Worm (Caenorhabditis elegans): Measurements from ENCODE around the gene gst-39.

gst-39 gene

DNA sequence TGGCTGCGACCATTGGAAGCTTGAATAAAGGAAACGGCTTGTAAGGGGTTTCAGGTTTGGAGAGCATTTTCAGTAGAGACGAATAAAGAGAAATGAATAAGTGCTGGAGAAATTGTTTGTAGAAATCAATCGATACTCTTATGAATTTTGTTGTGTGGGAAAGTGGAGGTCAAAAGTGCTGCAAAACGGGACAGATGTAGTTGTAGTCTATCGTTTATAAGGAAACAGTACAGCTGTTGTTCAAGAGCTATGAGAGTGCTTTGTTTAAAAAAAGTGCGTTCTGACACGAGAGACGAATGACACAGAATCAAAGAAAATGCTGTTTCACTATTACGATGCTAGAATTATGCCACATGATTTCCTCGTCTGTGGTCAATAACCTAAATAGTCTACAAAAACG, 41.2 kb downstream of the gst-39 start, which contains the start of gene Y53F4B.62:
Gene Y53F4B.62 (minus strand): TSS at position 101 of the 400 bp plus-strand sequence.
- no peak for TF ChIP-seq mep-1 (tag; optimal IDR thresholded peaks at IDR 0.05)
- TF ChIP-seq nhr-2 (tag; optimal IDR thresholded peaks at IDR 0.05) = no peak
- no peak for TF ChIP-seq lsy-2 (tag; optimal IDR thresholded peaks at IDR 0.05)
- TF ChIP-seq nhr-28 (tag; optimal IDR thresholded peaks at IDR 0.05) = no peak
- no peak for TF ChIP-seq mls-2 (tag; optimal IDR thresholded peaks at IDR 0.05)

DNA sequence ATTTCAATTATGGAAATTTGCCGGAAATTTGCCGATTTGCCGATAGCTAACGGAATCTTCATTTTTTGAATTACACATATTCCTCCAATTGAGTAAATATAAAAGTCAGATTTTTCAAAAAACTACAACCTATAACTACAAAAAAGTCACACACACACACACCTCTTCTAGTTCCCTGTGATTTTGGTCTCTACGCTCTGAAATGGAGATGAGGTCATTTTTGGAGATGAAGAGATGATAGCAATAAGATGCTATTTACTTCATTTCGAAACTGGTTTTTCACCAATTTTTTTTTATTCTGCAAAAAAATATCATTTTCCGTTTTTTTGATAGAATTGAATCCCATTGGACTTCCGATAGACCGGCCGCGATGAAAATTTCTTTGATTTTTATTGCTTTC, 47.5 kb downstream of the gst-39 start, which contains the start of gene Y53F4B.23:
Gene Y53F4B.23 (plus strand): TSS at position 312 of the 400 bp plus-strand sequence.
- TF ChIP-seq blmp-1 (tag; optimal IDR thresholded peaks at IDR 0.05) (no peak), elt-3 (tag; optimal IDR thresholded peaks at IDR 0.05) (no peak), pha-4 (tag; optimal IDR thresholded peaks at IDR 0.05) (no peak), tbx-8 (GFP tag; optimal IDR thresholded peaks at IDR 0.05) (no peak), hlh-1 (tag; optimal IDR thresholded peaks at IDR 0.05) (no peak), ceh-43 (GFP tag; optimal IDR thresholded peaks at IDR 0.05) (no peak), ceh-83 (GFP tag; optimal IDR thresholded peaks at IDR 0.05) (no peak), snpc-4 (tag; optimal IDR thresholded peaks at IDR 0.05) (no peak), zip-8 (tag; optimal IDR thresholded peaks at IDR 0.05) (no peak)

Measured in whole organism, mixed stage, embryonic.